Fruit fly (Drosophila melanogaster) whole organism, adult: ENCODE data around the gene CG15484.

ENCODE experiments used
- CG11617 ChIP-seq: fragments of 200-800 bp; sonication (Bioruptor generic); optimal IDR thresholded peaks from 2 replicates; lab custom pipeline; 2017; ENCODE audit warnings: mild to moderate bottlenecking, missing biosample characterization, missing genetic modification reagents, missing genetic modification characterization
- CG12768 ChIP-seq: fragments of 200-800 bp; sonication (Bioruptor generic); optimal IDR thresholded peaks from 2 replicates; lab custom pipeline; 2017; ENCODE audit warnings: missing biosample characterization, missing genetic modification characterization, mild to moderate bottlenecking, moderate library complexity, missing genetic modification reagents
- CG14711 ChIP-seq: fragments of 200-800 bp; sonication (Bioruptor generic); optimal IDR thresholded peaks from 2 replicates; lab custom pipeline; 2018; ENCODE audit warnings: missing biosample characterization, mild to moderate bottlenecking, missing genetic modification characterization, moderate library complexity
- CG1620 ChIP-seq: fragments of 200-800 bp; sonication (Bioruptor generic); optimal IDR thresholded peaks from 2 replicates; lab custom pipeline; 2016; ENCODE audit warnings: missing biosample characterization, missing genetic modification characterization
- CG33017 ChIP-seq: fragments of 200-800 bp; sonication (Bioruptor generic); optimal IDR thresholded peaks from 2 replicates; lab custom pipeline; 2018; ENCODE audit warnings: missing biosample characterization, mild to moderate bottlenecking, missing genetic modification characterization, moderate library complexity
- CG5204 ChIP-seq: fragments of 200-800 bp; sonication (Bioruptor generic); optimal IDR thresholded peaks from 2 replicates; lab custom pipeline; 2016; ENCODE audit warnings: missing biosample characterization, missing genetic modification characterization
- CG7045 ChIP-seq: fragments of 200-800 bp; sonication (Bioruptor generic); optimal IDR thresholded peaks from 2 replicates; lab custom pipeline; 2017; ENCODE audit warnings: missing biosample characterization, mild to moderate bottlenecking, missing genetic modification characterization
- CG7101 ChIP-seq: fragments of 200-800 bp; sonication (Bioruptor generic); optimal IDR thresholded peaks from 2 replicates; lab custom pipeline; 2018; ENCODE audit warnings: missing biosample characterization, mild to moderate bottlenecking, missing genetic modification characterization, moderate library complexity
- Clk ChIP-seq: fragments of 200-800 bp; sonication (Bioruptor generic); optimal IDR thresholded peaks from 2 replicates; lab custom pipeline; 2017; ENCODE audit warnings: missing biosample characterization, missing genetic modification characterization
- Crg-1 ChIP-seq: fragments of 200-800 bp; sonication (Bioruptor generic); optimal IDR thresholded peaks from 2 replicates; lab custom pipeline; 2016; ENCODE audit warnings: missing biosample characterization, missing genetic modification characterization
- Hr96 ChIP-seq: fragments of 200-800 bp; sonication (Bioruptor generic); optimal IDR thresholded peaks from 2 replicates; lab custom pipeline; 2016; ENCODE audit warnings: missing biosample characterization, missing genetic modification characterization
- Mnt ChIP-seq: fragments of 200-800 bp; sonication (Bioruptor generic); optimal IDR thresholded peaks from 2 replicates; lab custom pipeline; 2016; ENCODE audit warnings: missing biosample characterization, mild to moderate bottlenecking, missing genetic modification characterization
- bab1 ChIP-seq: fragments of 200-800 bp; sonication (Bioruptor generic); optimal IDR thresholded peaks from 3 replicates; lab custom pipeline; 2019; ENCODE audit warnings: missing biosample characterization, mild to moderate bottlenecking, missing genetic modification characterization, moderate library complexity
- cic ChIP-seq: fragments of 200-800 bp; sonication (Bioruptor generic); optimal IDR thresholded peaks from 2 replicates; lab custom pipeline; 2017; ENCODE audit warnings: missing biosample characterization, mild to moderate bottlenecking, missing genetic modification characterization, moderate library complexity
- cnc ChIP-seq, 2 experiments: fragments of >200 bp; optimal IDR thresholded peaks; 2 replicates each; lab custom pipeline; 2017
- kay ChIP-seq: fragments of 200-800 bp; sonication (Bioruptor generic); peaks from one replicate; lab custom pipeline; 2016; ENCODE audit warnings: missing biosample characterization, missing genetic modification characterization, borderline replicate concordance
- ovo ChIP-seq: fragments of 200-800 bp; sonication (Bioruptor generic); optimal IDR thresholded peaks from 2 replicates; lab custom pipeline; 2016; ENCODE audit warnings: missing biosample characterization, missing genetic modification characterization
- pad ChIP-seq: fragments of 200-800 bp; sonication (Bioruptor generic); optimal IDR thresholded peaks from 3 replicates; lab custom pipeline; 2017; ENCODE audit warnings: missing biosample characterization, missing genetic modification characterization, mild to moderate bottlenecking, moderate library complexity, missing genetic modification reagents
- tj ChIP-seq: fragments of 200-800 bp; sonication (Bioruptor generic); optimal IDR thresholded peaks from 3 replicates; lab custom pipeline; 2017; ENCODE audit warnings: missing biosample characterization, mild to moderate bottlenecking, missing genetic modification characterization, moderate library complexity
- toe ChIP-seq: fragments of 200-800 bp; sonication (Bioruptor generic); optimal IDR thresholded peaks from 2 replicates; lab custom pipeline; 2016; ENCODE audit warnings: missing biosample characterization, missing genetic modification characterization

CG15484 gene

dm6 chr2L:12719712-12720429 lies 12.4 kb upstream of the CG15484 start:
- TF ChIP-seq bab1 (GFP tag; lab: Kevin White, UChicago) (no peak), CG33017 (tag; lab: Kevin White, UChicago) (peak; percentile 21), Hr96 (GFP tag; lab: Kevin White, UChicago) (no peak), CG12768 (peak; percentile 60), Mnt (peak; percentile 19), CG7101 (no peak), Crg-1 (GFP tag; lab: Kevin White, UChicago) (no peak), CG1620 (GFP tag; lab: Kevin White, UChicago) (no peak), Clk (GFP tag; lab: Kevin White, UChicago) (no peak), CG7045 (GFP tag; lab: Kevin White, UChicago) (no peak), pad (GFP tag; lab: Kevin White, UChicago) (peak; percentile 0), cnc (optimal IDR thresholded peaks at IDR 0.05; lab: Kevin White, UChicago) (peak in 1 of 2 experiments; percentile 60), cic (peak; percentile 91), CG14711 (tag; lab: Kevin White, UChicago) (peak; percentile 17), tj (GFP tag; lab: Kevin White, UChicago) (peak; percentile 59), kay (GFP tag; lab: Kevin White, UChicago) (peak; percentile 65), CG11617 (GFP tag; lab: Kevin White, UChicago) (no peak), ovo (GFP tag; lab: Kevin White, UChicago) (peak; percentile 18), CG5204 (no peak), toe (GFP tag; lab: Kevin White, UChicago) (peak; percentile 1)

- TF ChIP-seq Mnt (peak; percentile 36), CG7045 (GFP tag; lab: Kevin White, UChicago) (peak; percentile 39), pad (GFP tag; lab: Kevin White, UChicago) (no peak), bab1 (GFP tag; lab: Kevin White, UChicago) (peak; percentile 6), tj (GFP tag; lab: Kevin White, UChicago) (peak; percentile 17), ovo (GFP tag; lab: Kevin White, UChicago) (no peak), CG33017 (tag; lab: Kevin White, UChicago) (peak; percentile 19), cnc (optimal IDR thresholded peaks at IDR 0.05; lab: Kevin White, UChicago) (no peak), cic (peak; percentile 19)
Measured at dm6 chr2L:12718437-12719376, 11.2 kb upstream of the CG15484 start, which contains the start of gene MRP. MRP (plus strand) TSS chr2L:12719045.

dm6 chr2L:12712852-12713251 lies 5.3 kb upstream of the CG15484 start, which contains the start of gene CG5787:
CG5787 (minus strand) TSS chr2L:12712952.
- TF ChIP-seq Crg-1 (GFP tag; lab: Kevin White, UChicago) = no peak

dm6 chr2L:12712255-12712654 lies 4.7 kb upstream of the CG15484 start:
- TF ChIP-seq CG5204 (no peak), bab1 (GFP tag; lab: Kevin White, UChicago) (no peak), CG14711 (tag; lab: Kevin White, UChicago) (peak; percentile 42), CG1620 (GFP tag; lab: Kevin White, UChicago) (no peak)

dm6 chr2L:12708576-12708975 lies 1.1 kb upstream of the CG15484 start:
- no peak for TF ChIP-seq Hr96 (GFP tag; lab: Kevin White, UChicago)
- no peak for TF ChIP-seq tj (GFP tag; lab: Kevin White, UChicago)
- no peak for TF ChIP-seq pad (GFP tag; lab: Kevin White, UChicago)

- TF ChIP-seq cic (no peak), CG12768 (no peak), CG7101 (no peak), Mnt (no peak), CG5204 (no peak), CG14711 (tag; lab: Kevin White, UChicago) (no peak)
Measured at dm6 chr2L:12705376-12705775, 2.1 kb downstream of the CG15484 start.

dm6 chr2L:12704418-12704920 lies 3.0 kb downstream of the CG15484 start, which contains the start of the genes CG5776 and spict:
CG5776 (minus strand) TSS chr2L:12704451.
spict (plus strand) TSS chr2L:12704725.
- TF ChIP-seq ovo (GFP tag; lab: Kevin White, UChicago) (peak; percentile 25), kay (GFP tag; lab: Kevin White, UChicago) (no peak), CG5204 (no peak), CG7101 (peak; percentile 79), cnc (optimal IDR thresholded peaks at IDR 0.05; lab: Kevin White, UChicago) (no peak), CG14711 (tag; lab: Kevin White, UChicago) (peak; percentile 64), CG12768 (peak; percentile 58), cic (no peak), Crg-1 (GFP tag; lab: Kevin White, UChicago) (peak; percentile 44), Hr96 (GFP tag; lab: Kevin White, UChicago) (peak; percentile 18), CG1620 (GFP tag; lab: Kevin White, UChicago) (peak; percentile 68), bab1 (GFP tag; lab: Kevin White, UChicago) (peak; percentile 77), Mnt (peak; percentile 80), tj (GFP tag; lab: Kevin White, UChicago) (peak; percentile 25), CG7045 (GFP tag; lab: Kevin White, UChicago) (peak; percentile 59), CG33017 (tag; lab: Kevin White, UChicago) (peak; percentile 72), toe (GFP tag; lab: Kevin White, UChicago) (peak; percentile 41), pad (GFP tag; lab: Kevin White, UChicago) (peak; percentile 56), Clk (GFP tag; lab: Kevin White, UChicago) (peak; percentile 20), CG11617 (GFP tag; lab: Kevin White, UChicago) (peak; percentile 72)
